Worm (Caenorhabditis elegans): ENCODE data around the gene epg-4.

DNA sequence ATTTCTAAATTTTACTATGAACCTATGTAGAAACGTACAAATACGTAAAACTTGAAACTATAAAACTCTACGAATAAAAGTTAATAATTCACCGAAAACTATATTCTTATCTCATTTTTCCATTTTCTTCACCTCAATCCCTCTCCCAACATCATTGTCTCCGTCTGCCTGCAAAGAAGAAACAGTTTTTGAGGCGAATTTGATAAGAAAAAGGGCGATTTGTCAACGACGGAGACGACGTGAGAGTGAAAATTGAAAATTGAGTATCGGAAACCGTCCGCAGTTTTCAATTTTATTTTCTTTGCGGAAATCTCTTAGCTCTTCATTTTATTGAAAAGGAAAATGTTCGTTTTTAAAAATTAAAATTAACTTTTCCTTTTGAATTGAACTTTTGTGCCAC is 30.1 kb downstream of the epg-4 start:
- no peak for TF ChIP-seq unc-62 (GFP tag; optimal IDR thresholded peaks at IDR 0.05)
- TF ChIP-seq nhr-12 (tag; optimal IDR thresholded peaks at IDR 0.05): no peak
